Fruit fly (Drosophila melanogaster): Measurements from ENCODE around the gene Nemp.

Gene Nemp

DNA sequence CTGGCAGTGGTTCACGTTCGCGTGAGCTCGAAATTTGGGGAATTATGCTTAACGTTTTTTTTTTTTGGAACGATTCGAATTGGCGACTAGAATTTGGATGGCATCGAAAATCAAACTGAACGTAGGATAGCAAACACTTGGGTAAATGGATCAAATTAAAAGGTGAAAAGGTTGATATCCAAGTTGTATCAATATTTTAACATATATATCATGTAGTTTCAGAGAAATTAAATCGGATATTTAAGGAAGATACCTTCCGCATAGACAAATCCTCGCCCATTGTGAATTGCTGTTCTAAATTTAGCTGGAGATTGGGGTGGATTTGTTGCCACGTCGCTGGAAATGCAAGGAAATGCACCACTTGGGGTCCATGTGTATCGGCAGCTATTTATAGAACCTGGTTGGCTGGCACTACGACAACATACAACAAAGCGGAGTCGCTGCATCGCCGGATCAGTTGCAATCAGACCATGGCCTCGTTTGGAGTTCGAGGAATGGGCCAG lies 24.1 kb upstream of the Nemp start, which contains the start of the genes CG13010 and sing:
Gene CG13010, minus strand, starts transcription at position 101 of the 503 bp plus-strand sequence.
Gene sing, plus strand, starts transcription at position 453 of the 503 bp plus-strand sequence.
- TF ChIP-seq CG5953 (GFP tag; IDR thresholded peaks at IDR 0.05) = no peak
- peak; percentile 80 for TF ChIP-seq CG2712 (tag; optimal IDR thresholded peaks at IDR 0.05)
- no peak for TF ChIP-seq CG11696 (GFP tag; IDR thresholded peaks at IDR 0.05)
- TF ChIP-seq CkIIα-i1 (GFP tag; IDR thresholded peaks at IDR 0.05) = no peak
- TF ChIP-seq sens (GFP tag) = peak; percentile 52
- no peak for TF ChIP-seq CG6254 (GFP tag; optimal IDR thresholded peaks at IDR 0.05)
- peak; percentile 41 for TF ChIP-seq twi (tag; optimal IDR thresholded peaks at IDR 0.05)
- TF ChIP-seq CG4360 (GFP tag; IDR thresholded peaks at IDR 0.05) = 0 out of 2 replicates have a peak, but pooled peaks have one; percentile 11
- no peak for TF ChIP-seq ewg (GFP tag; optimal IDR thresholded peaks at IDR 0.05)
- no peak for TF ChIP-seq CG8290 (GFP tag; optimal IDR thresholded peaks at IDR 0.05)
- no peak for TF ChIP-seq CG8290 (tag; optimal IDR thresholded peaks at IDR 0.05)
- no peak for TF ChIP-seq CG15514 (GFP tag; optimal IDR thresholded peaks at IDR 0.05)
- TF ChIP-seq CG14860 (GFP tag; IDR thresholded peaks at IDR 0.05; ENCODE audit: partially characterized antibody) = no peak
- TF ChIP-seq BEAF-32 (GFP tag; optimal IDR thresholded peaks at IDR 0.05) = no peak
- no peak for TF ChIP-seq knrl (GFP tag; IDR thresholded peaks at IDR 0.05; ENCODE audit: partially characterized antibody)
- no peak for TF ChIP-seq gro (GFP tag; optimal IDR thresholded peaks at IDR 0.05)
- no peak for TF ChIP-seq lov (optimal IDR thresholded peaks at IDR 0.05)
- no peak for TF ChIP-seq lov (GFP tag; IDR thresholded peaks at IDR 0.05)
- TF ChIP-seq CG16813 (GFP tag; IDR thresholded peaks at IDR 0.05; ENCODE audit: partially characterized antibody) = no peak

DNA sequence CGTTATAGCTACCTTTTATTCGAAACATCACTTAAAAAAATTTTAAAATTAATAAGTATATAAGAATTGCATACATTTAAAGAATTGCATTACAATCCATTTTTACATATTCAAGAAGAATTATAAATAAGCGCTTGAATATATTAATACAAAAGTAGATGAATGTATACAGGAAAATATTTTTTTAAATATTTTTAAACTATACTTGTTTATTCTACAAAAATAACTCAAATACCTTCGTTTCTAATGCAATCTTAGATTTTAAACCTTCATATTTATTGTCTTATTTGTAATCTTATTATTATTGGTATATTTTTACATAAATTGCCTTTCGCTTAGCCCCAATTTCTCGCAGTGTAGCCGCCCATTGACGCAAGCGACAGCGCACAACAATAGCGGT lies 22.3 kb upstream of the Nemp start:
- TF ChIP-seq CG7556 (GFP tag; optimal IDR thresholded peaks at IDR 0.05) = peak; percentile 22
- TF ChIP-seq CG2202 (tag; optimal IDR thresholded peaks at IDR 0.05) = no peak
- TF ChIP-seq gem (tag; optimal IDR thresholded peaks at IDR 0.05) = peak; percentile 43
- no peak for TF ChIP-seq Dll (GFP tag; IDR thresholded peaks at IDR 0.05; ENCODE audit: partially characterized antibody)
- no peak for TF ChIP-seq Xbp1 (GFP tag; optimal IDR thresholded peaks at IDR 0.05)
- no peak for TF ChIP-seq Hsf (GFP tag; optimal IDR thresholded peaks at IDR 0.05)
- TF ChIP-seq CG9727 (GFP tag; optimal IDR thresholded peaks at IDR 0.05) = no peak
- TF ChIP-seq CG17186 (GFP tag; optimal IDR thresholded peaks at IDR 0.05) = no peak
- no peak for TF ChIP-seq CG10274 (GFP tag; optimal IDR thresholded peaks at IDR 0.05)
- TF ChIP-seq Kr (GFP tag; optimal IDR thresholded peaks at IDR 0.05) = no peak
- no peak for TF ChIP-seq CG31388 (GFP tag; optimal IDR thresholded peaks at IDR 0.05)
- TF ChIP-seq CG2199 (GFP tag; IDR thresholded peaks at IDR 0.05) = no peak
- peak; percentile 13 for TF ChIP-seq CG2712 (tag; optimal IDR thresholded peaks at IDR 0.05)
- no peak for TF ChIP-seq CG1603 (tag; optimal IDR thresholded peaks at IDR 0.05)
- TF ChIP-seq CG6791 (GFP tag; IDR thresholded peaks at IDR 0.05; ENCODE audit: partially characterized antibody) = no peak
- no peak for TF ChIP-seq E2f2 (GFP tag; IDR thresholded peaks at IDR 0.05)
- TF ChIP-seq sima (GFP tag; optimal IDR thresholded peaks at IDR 0.05) = no peak
- TF ChIP-seq CG8478 (optimal IDR thresholded peaks at IDR 0.05) = no peak
- TF ChIP-seq salm (tag; optimal IDR thresholded peaks at IDR 0.05) = no peak
- TF ChIP-seq Max (GFP tag; optimal IDR thresholded peaks at IDR 0.05) = no peak
- no peak for TF ChIP-seq vvl (GFP tag; IDR thresholded peaks at IDR 0.05)
- TF ChIP-seq CG4404 (GFP tag; IDR thresholded peaks at IDR 0.05) = no peak
- TF ChIP-seq CG9609 (GFP tag; optimal IDR thresholded peaks at IDR 0.05) = no peak
- TF ChIP-seq CG13123 (GFP tag; optimal IDR thresholded peaks at IDR 0.05) = no peak
- TF ChIP-seq fru (optimal IDR thresholded peaks at IDR 0.05) = no peak
- TF ChIP-seq ftz-f1 (GFP tag; optimal IDR thresholded peaks at IDR 0.05) = no peak
- no peak for TF ChIP-seq sug (tag; optimal IDR thresholded peaks at IDR 0.05)
- TF ChIP-seq knrl (GFP tag; IDR thresholded peaks at IDR 0.05; ENCODE audit: partially characterized antibody) = no peak
- no peak for TF ChIP-seq cwo (GFP tag; optimal IDR thresholded peaks at IDR 0.05)
- peak; percentile 6 for TF ChIP-seq phol (tag; optimal IDR thresholded peaks at IDR 0.05)
- TF ChIP-seq Sry-δ (GFP tag; optimal IDR thresholded peaks at IDR 0.05) = no peak
- TF ChIP-seq Oaz (GFP tag; IDR thresholded peaks at IDR 0.05) = no peak
- no peak for TF ChIP-seq CG4854 (GFP tag; optimal IDR thresholded peaks at IDR 0.05)
- no peak for TF ChIP-seq slou (GFP tag; optimal IDR thresholded peaks at IDR 0.05)

Measured in whole organism, embryonic.